Worm (Caenorhabditis elegans) whole organism, young adult: ENCODE results near the gene cnep-1.

ENCODE experiments used
- B0035.1 ChIP-seq: sonication (generic microtip); optimal IDR thresholded peaks from 2 replicates; lab custom pipeline; 2016; ENCODE audit warnings: missing genetic modification characterization, mild to moderate bottlenecking, missing compliant biosample characterization, missing genotype, missing genetic modification reagents
- F33H1.4 ChIP-seq: fragments of 200-800 bp; sonication (Bioruptor generic); IDR thresholded peaks from 2 replicates; pipeline ENCODE4 v1.3.6; 2022; ENCODE audit warnings: missing genetic modification reagents, missing genetic modification characterization, missing compliant biosample characterization
- F52B5.7 ChIP-seq: sonication (generic microtip); optimal IDR thresholded peaks from 2 replicates; lab custom pipeline; 2016; ENCODE audit warnings: mild to moderate bottlenecking, missing genetic modification characterization, missing compliant biosample characterization
- F55B11.4 ChIP-seq: sonication (generic microtip); optimal IDR thresholded peaks from 2 replicates; lab custom pipeline; 2016; ENCODE audit warnings: missing compliant biosample characterization, missing genetic modification characterization, borderline replicate concordance; ENCODE audit not compliant: insufficient read depth
- K12H6.12 ChIP-seq: fragments of 200-800 bp; sonication (Bioruptor generic); optimal IDR thresholded peaks from 2 replicates; lab custom pipeline; 2018; ENCODE audit warnings: mild to moderate bottlenecking, missing genetic modification characterization, missing compliant biosample characterization
- T26A5.8 ChIP-seq: sonication (generic microtip); optimal IDR thresholded peaks from 2 replicates; lab custom pipeline; 2016; ENCODE audit warnings: missing genetic modification characterization, missing compliant biosample characterization
- Y95B8A.8 ChIP-seq: fragments of 200-800 bp; sonication (Bioruptor generic); IDR thresholded peaks from 2 replicates; pipeline ENCODE4 v1.3.6; 2022; ENCODE audit warnings: missing genetic modification reagents, missing genetic modification characterization, missing compliant biosample characterization
- ZK185.1 ChIP-seq: sonication (generic microtip); optimal IDR thresholded peaks from 2 replicates; lab custom pipeline; 2016; ENCODE audit warnings: mild to moderate bottlenecking, missing genetic modification characterization, missing compliant biosample characterization; ENCODE audit not compliant: poor library complexity, severe bottlenecking
- ama-1 ChIP-seq, 3 experiments: fragments of 150-350 bp in 1 of 3; sonication (generic microtip) in 2 of 3; optimal IDR thresholded peaks; 2 replicates each; lab custom pipeline; 2014 to 2018; ENCODE audit warnings: missing biosample characterization in 2 of 3, missing genetic modification characterization in 2 of 3, missing genetic modification reagents in 2 of 3
- atf-7 ChIP-seq: sonication (generic microtip); optimal IDR thresholded peaks from 2 replicates; lab custom pipeline; 2017; ENCODE audit warnings: mild to moderate bottlenecking, missing genetic modification characterization, missing compliant biosample characterization
- attf-3 ChIP-seq: fragments of 200-800 bp; sonication (Bioruptor generic); conservative IDR thresholded peaks from 2 replicates; pipeline ENCODE4 v1.3.6; 2022; ENCODE audit warnings: missing genetic modification reagents, missing genetic modification characterization, missing compliant biosample characterization
- ceh-27 ChIP-seq: fragments of 200-800 bp; sonication (Bioruptor generic); optimal IDR thresholded peaks from 2 replicates; lab custom pipeline; 2018; ENCODE audit warnings: mild to moderate bottlenecking, missing genetic modification characterization, moderate library complexity, missing compliant biosample characterization
- ceh-58 ChIP-seq: fragments of 200-800 bp; sonication (Bioruptor generic); IDR thresholded peaks from 2 replicates; pipeline ENCODE4 v1.3.6; 2022; ENCODE audit warnings: missing genetic modification characterization, missing compliant biosample characterization
- ceh-79 ChIP-seq: sonication (generic microtip); optimal IDR thresholded peaks from 2 replicates; lab custom pipeline; 2017; ENCODE audit warnings: mild to moderate bottlenecking, missing genetic modification characterization, missing compliant biosample characterization
- chd-7 ChIP-seq: sonication (generic microtip); optimal IDR thresholded peaks from 2 replicates; lab custom pipeline; 2016; ENCODE audit warnings: mild to moderate bottlenecking, missing genetic modification characterization, moderate library complexity, missing compliant biosample characterization
- dpl-1 ChIP-seq: fragments of 150-350 bp; optimal IDR thresholded peaks from 2 replicates; lab custom pipeline; 2014; ENCODE audit warnings: missing biosample characterization, missing genetic modification reagents, missing genetic modification characterization
- egl-44 ChIP-seq: fragments of 200-800 bp; sonication (Bioruptor generic); IDR thresholded peaks from 2 replicates; pipeline ENCODE4 v1.3.6; 2022; ENCODE audit warnings: missing genetic modification reagents, missing genetic modification characterization, missing compliant biosample characterization
- ekl-4 ChIP-seq: fragments of 200-800 bp; sonication (Bioruptor generic); IDR thresholded peaks from 2 replicates; pipeline ENCODE4 v1.3.6; 2022; ENCODE audit warnings: missing genetic modification reagents, missing genetic modification characterization, missing compliant biosample characterization
- him-1 ChIP-seq: sonication (generic microtip); optimal IDR thresholded peaks from 2 replicates; lab custom pipeline; 2016; ENCODE audit warnings: missing genotype, missing genetic modification reagents, missing genetic modification characterization, missing compliant biosample characterization
- hlh-26 ChIP-seq: fragments of 200-800 bp; sonication (Bioruptor generic); conservative IDR thresholded peaks from 2 replicates; pipeline ENCODE4 v1.3.6; 2022; ENCODE audit warnings: missing genetic modification reagents, missing genetic modification characterization, missing compliant biosample characterization
- hmg-1.2 ChIP-seq: fragments of 200-800 bp; sonication (Bioruptor generic); IDR thresholded peaks from 2 replicates; pipeline ENCODE4 v1.3.6; 2022; ENCODE audit warnings: missing genetic modification reagents, missing genetic modification characterization, missing compliant biosample characterization
- lin-26 ChIP-seq: fragments of 200-800 bp; sonication (Bioruptor generic); IDR thresholded peaks from 2 replicates; pipeline ENCODE4 v1.3.6; 2022; ENCODE audit warnings: missing genetic modification reagents, missing genetic modification characterization, missing compliant biosample characterization
- lin-35 ChIP-seq, 3 experiments: fragments of 150-350 bp in 2 of 3; sonication (generic microtip) in 1 of 3; optimal IDR thresholded peaks; 2 replicates each; lab custom pipeline; 2014 to 2018; ENCODE audit warnings: missing biosample characterization in 3 of 3, missing genetic modification characterization in 3 of 3, missing genetic modification reagents in 3 of 3
- lir-1 ChIP-seq: fragments of 200-800 bp; sonication (Bioruptor generic); conservative IDR thresholded peaks from 2 replicates; pipeline ENCODE4 v1.3.6; 2022; ENCODE audit warnings: missing genetic modification reagents, missing genetic modification characterization, missing compliant biosample characterization
- madf-3 ChIP-seq: fragments of 200-800 bp; sonication (Bioruptor generic); IDR thresholded peaks from 2 replicates; pipeline ENCODE4 v1.3.6; 2022; ENCODE audit warnings: missing genetic modification reagents, missing genetic modification characterization, missing compliant biosample characterization
- madf-6 ChIP-seq: fragments of 200-800 bp; sonication (Bioruptor generic); IDR thresholded peaks from 2 replicates; pipeline ENCODE4 v1.3.6; 2022; ENCODE audit warnings: missing genetic modification reagents, missing genetic modification characterization, missing compliant biosample characterization
- madf-8 ChIP-seq: fragments of 200-800 bp; sonication (Bioruptor generic); conservative IDR thresholded peaks from 2 replicates; pipeline ENCODE4 v1.3.6; 2022; ENCODE audit warnings: missing genetic modification reagents, missing genetic modification characterization, missing compliant biosample characterization
- mel-28 ChIP-seq: sonication (generic microtip); optimal IDR thresholded peaks from 2 replicates; lab custom pipeline; 2016; ENCODE audit warnings: borderline replicate concordance, mild to moderate bottlenecking, missing genetic modification characterization, missing compliant biosample characterization
- mes-4 ChIP-seq: sonication (generic microtip); optimal IDR thresholded peaks from 2 replicates; lab custom pipeline; 2016; ENCODE audit warnings: missing genotype, missing genetic modification characterization, missing compliant biosample characterization
- nfyb-1 ChIP-seq: fragments of 200-800 bp; sonication (Bioruptor generic); IDR thresholded peaks from 2 replicates; pipeline ENCODE4 v1.3.6; 2022; ENCODE audit warnings: missing genetic modification reagents, missing genetic modification characterization, missing compliant biosample characterization
- nhr-80 ChIP-seq: sonication (generic microtip); optimal IDR thresholded peaks from 2 replicates; lab custom pipeline; 2016; ENCODE audit warnings: missing genetic modification characterization, missing compliant biosample characterization
- nhr-90 ChIP-seq: sonication (generic microtip); optimal IDR thresholded peaks from 2 replicates; lab custom pipeline; 2016; ENCODE audit warnings: missing genotype, mild to moderate bottlenecking, missing genetic modification characterization, missing compliant biosample characterization
- rcor-1 ChIP-seq: fragments of 200-800 bp; sonication (Bioruptor generic); IDR thresholded peaks from 2 replicates; pipeline ENCODE4 v1.3.6; 2022; ENCODE audit warnings: missing genetic modification reagents, missing genetic modification characterization, missing compliant biosample characterization
- rec-8 ChIP-seq, 2 experiments: sonication (generic microtip); optimal IDR thresholded peaks; 2 replicates each; lab custom pipeline; 2016; ENCODE audit warnings: mild to moderate bottlenecking in 2 of 2, missing genetic modification characterization in 2 of 2, missing genetic modification reagents in 2 of 2, missing genotype in 2 of 2, missing biosample characterization in 1 of 2, missing compliant biosample characterization in 1 of 2, moderate library complexity in 1 of 2
- rpc-1 ChIP-seq, 2 experiments: fragments of 150-350 bp in 1 of 2; sonication (generic microtip) in 1 of 2; optimal IDR thresholded peaks; 2 replicates each; lab custom pipeline; 2014 to 2018; ENCODE audit warnings: missing biosample characterization in 1 of 2, missing genetic modification characterization in 1 of 2, missing genetic modification reagents in 1 of 2, missing genotype in 1 of 2
- sdz-38 ChIP-seq: sonication (generic microtip); optimal IDR thresholded peaks from 2 replicates; lab custom pipeline; 2016; ENCODE audit warnings: missing genotype, missing genetic modification characterization, missing compliant biosample characterization
- snpc-1.1 ChIP-seq: sonication (generic microtip); optimal IDR thresholded peaks from 2 replicates; lab custom pipeline; 2017; ENCODE audit warnings: missing genetic modification characterization, mild to moderate bottlenecking, missing compliant biosample characterization, antibody characterized with exemption, moderate library complexity, missing genotype, missing genetic modification reagents; ENCODE audit not compliant: insufficient read depth
- somi-1 ChIP-seq: fragments of 200-800 bp; sonication (Bioruptor generic); optimal IDR thresholded peaks from 2 replicates; lab custom pipeline; 2018; ENCODE audit warnings: mild to moderate bottlenecking, missing genetic modification characterization, missing compliant biosample characterization
- sptf-2 ChIP-seq: fragments of 200-800 bp; sonication (Bioruptor generic); optimal IDR thresholded peaks from 2 replicates; lab custom pipeline; 2018; ENCODE audit warnings: mild to moderate bottlenecking, missing genetic modification characterization, missing compliant biosample characterization
- unc-62 ChIP-seq: fragments of 150-350 bp; optimal IDR thresholded peaks from 2 replicates; lab custom pipeline; 2014; ENCODE audit warnings: missing biosample characterization, missing genetic modification reagents, missing genetic modification characterization
- ztf-26 ChIP-seq: sonication (generic microtip); optimal IDR thresholded peaks from 2 replicates; lab custom pipeline; 2017; ENCODE audit warnings: missing genetic modification characterization, missing compliant biosample characterization
- ztf-28 ChIP-seq: fragments of 200-800 bp; sonication (Bioruptor generic); IDR thresholded peaks from 2 replicates; pipeline ENCODE4 v1.3.6; 2022; ENCODE audit warnings: missing genetic modification reagents, missing genetic modification characterization, missing compliant biosample characterization

The cnep-1 gene

DNA sequence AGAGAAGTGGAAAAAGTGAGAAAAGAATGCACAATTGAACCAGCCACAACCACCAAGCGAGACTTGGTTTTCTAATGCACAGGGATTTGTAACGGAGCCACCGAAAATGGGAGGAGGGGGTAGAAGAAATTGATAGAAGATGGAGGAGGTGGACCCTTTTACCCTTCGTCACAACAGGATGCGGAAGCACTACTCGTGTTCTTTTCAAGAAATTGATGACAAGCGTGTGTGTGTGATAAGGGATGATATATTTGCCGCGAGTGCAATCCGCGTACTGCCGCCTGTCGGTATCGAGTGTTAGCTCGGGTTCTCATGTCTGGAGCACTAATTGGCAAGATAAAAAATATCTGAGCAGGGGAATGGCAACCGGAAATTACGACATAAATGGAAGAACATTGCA is 13.8 kb downstream of the cnep-1 start, which contains the start of gene F21D12.3 (continued):
- TF ChIP-seq B0035.1 (tag; lab: Kevin White, UChicago) (no peak), F33H1.4 (GFP tag; lab: Robert Waterston, UW) (0 out of 2 replicates have a peak, but pooled peaks have one; percentile 11), F52B5.7 (tag; lab: Kevin White, UChicago) (peak; percentile 27), madf-6 (GFP tag; lab: Robert Waterston, UW) (no peak), ceh-58 (0 out of 2 replicates have a peak, but pooled peaks have one; percentile 32), mes-4 (tag; lab: Kevin White, UChicago) (no peak), egl-44 (GFP tag; lab: Robert Waterston, UW) (no peak), ztf-28 (GFP tag; lab: Robert Waterston, UW) (no peak), nfyb-1 (GFP tag; lab: Robert Waterston, UW) (0 out of 2 replicates have a peak, but pooled peaks have one; percentile 33), rpc-1 (optimal IDR thresholded peaks at IDR 0.05; lab: Kevin White, UChicago) (no peak), rpc-1 (tag; optimal IDR thresholded peaks at IDR 0.05; lab: Kevin White, UChicago) (no peak), lir-1 (GFP tag; lab: Robert Waterston, UW) (no peak), ama-1 (optimal IDR thresholded peaks at IDR 0.05; lab: Kevin White, UChicago) (no peak), ama-1 (GFP tag; optimal IDR thresholded peaks at IDR 0.05; lab: Kevin White, UChicago) (no peak), lin-35 (GFP tag; optimal IDR thresholded peaks at IDR 0.05; lab: Kevin White, UChicago) (no peak)

DNA sequence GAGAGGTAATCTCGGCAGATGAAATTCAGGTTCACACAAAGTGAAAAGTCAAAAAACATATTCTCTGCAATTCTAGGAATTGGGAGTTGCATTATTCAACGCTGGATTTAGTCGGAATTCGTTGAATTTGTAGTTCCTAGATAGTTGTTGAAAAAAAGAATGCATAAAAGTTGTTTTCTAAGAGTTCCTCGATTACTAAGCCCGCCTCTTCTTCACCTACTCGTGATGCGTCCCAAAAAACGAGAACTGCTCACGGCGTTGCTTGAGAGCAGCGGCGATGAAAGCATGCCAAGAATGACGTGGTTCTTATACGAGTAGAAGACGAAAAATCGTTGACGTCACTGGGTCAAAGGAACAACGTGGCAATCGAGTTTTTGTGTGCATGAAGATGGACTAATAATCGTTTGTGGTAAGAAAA is 14.9 kb downstream of the cnep-1 start:
- TF ChIP-seq ceh-79 (no peak), somi-1 (peak; percentile 51), hlh-26 (GFP tag; lab: Robert Waterston, UW) (no peak), Y95B8A.8 (GFP tag; lab: Robert Waterston, UW) (no peak), snpc-1.1 (tag; lab: Kevin White, UChicago) (no peak), hmg-1.2 (GFP tag; lab: Robert Waterston, UW) (no peak), ceh-27 (GFP tag; lab: Kevin White, UChicago) (peak; percentile 5), ekl-4 (GFP tag; lab: Robert Waterston, UW) (no peak), him-1 (tag; lab: Kevin White, UChicago) (no peak), madf-3 (no peak), T26A5.8 (tag; lab: Kevin White, UChicago) (no peak), nhr-90 (tag; lab: Kevin White, UChicago) (no peak), lin-26 (GFP tag; lab: Robert Waterston, UW) (no peak), nfyb-1 (GFP tag; lab: Robert Waterston, UW) (peak; percentile 32; the same call in 1 of the 2 replicates), atf-7 (tag; lab: Kevin White, UChicago) (peak; percentile 62), madf-8 (GFP tag; lab: Robert Waterston, UW) (no peak), ZK185.1 (tag; lab: Kevin White, UChicago) (peak; percentile 16), F55B11.4 (no peak), dpl-1 (GFP tag; lab: Kevin White, UChicago) (no peak), K12H6.12 (tag; lab: Kevin White, UChicago) (peak; percentile 79), attf-3 (no peak), sptf-2 (GFP tag; lab: Kevin White, UChicago) (no peak)

DNA sequence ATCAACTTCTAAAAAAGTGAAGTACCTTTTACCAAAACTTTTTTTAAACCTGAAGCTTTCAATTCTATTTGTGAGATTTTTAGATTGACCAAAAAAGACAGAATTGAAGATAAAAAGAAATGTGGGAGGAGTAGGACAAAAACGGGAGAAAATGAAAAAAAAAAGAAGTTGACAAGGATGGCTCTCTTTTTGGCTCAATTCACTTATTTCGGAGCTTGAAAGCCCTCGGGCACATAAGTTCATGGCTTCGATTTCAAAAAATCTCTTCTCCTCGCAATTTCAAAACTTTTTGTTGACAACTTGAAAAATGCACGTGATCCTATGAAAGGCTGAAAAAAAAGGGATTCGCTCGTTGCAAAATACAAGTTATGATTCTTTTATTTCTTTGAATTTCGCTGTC is 16.1 kb downstream of the cnep-1 start:
- TF ChIP-seq ztf-26 (tag; lab: Kevin White, UChicago) (no peak), mel-28 (tag; lab: Kevin White, UChicago) (no peak), nhr-80 (tag; lab: Kevin White, UChicago) (no peak), atf-7 (tag; lab: Kevin White, UChicago) (no peak), ceh-58 (no peak), rcor-1 (GFP tag; lab: Robert Waterston, UW) (no peak), sdz-38 (no peak), nhr-90 (tag; lab: Kevin White, UChicago) (no peak), rec-8 (tag; optimal IDR thresholded peaks at IDR 0.05; lab: Kevin White, UChicago) (no peak), hlh-26 (GFP tag; lab: Robert Waterston, UW) (no peak), unc-62 (GFP tag; lab: Kevin White, UChicago) (no peak), chd-7 (tag; lab: Kevin White, UChicago) (no peak), K12H6.12 (tag; lab: Kevin White, UChicago) (no peak)
